Worm (Caenorhabditis elegans) whole organism, L1 larva: ENCODE data around the gene Y70C5A.4.

Experiments
- fkh-10 ChIP-seq: sonication (generic microtip); optimal IDR thresholded peaks from 2 replicates; lab custom pipeline; 2017; ENCODE audit warnings: missing biosample characterization, missing genetic modification reagents, missing genetic modification characterization
- fkh-8 ChIP-seq: sonication (generic microtip); optimal IDR thresholded peaks from 2 replicates; lab custom pipeline; 2016; ENCODE audit warnings: mild to moderate bottlenecking, missing genetic modification characterization, missing compliant biosample characterization
- fos-1 ChIP-seq: fragments of 150-350 bp; optimal IDR thresholded peaks from 2 replicates; lab custom pipeline; 2014; ENCODE audit warnings: missing biosample characterization, missing genetic modification characterization
- nhr-11 ChIP-seq: fragments of 150-350 bp; optimal IDR thresholded peaks from 2 replicates; lab custom pipeline; 2014; ENCODE audit warnings: missing biosample characterization, missing genetic modification characterization
- nhr-237 ChIP-seq: fragments of 150-350 bp; optimal IDR thresholded peaks from 2 replicates; lab custom pipeline; 2014; ENCODE audit warnings: missing biosample characterization, missing genetic modification characterization
- vab-15 ChIP-seq: sonication (generic microtip); optimal IDR thresholded peaks from 2 replicates; lab custom pipeline; 2017; ENCODE audit warnings: missing genotype, mild to moderate bottlenecking, missing genetic modification characterization, missing compliant biosample characterization

DNA sequence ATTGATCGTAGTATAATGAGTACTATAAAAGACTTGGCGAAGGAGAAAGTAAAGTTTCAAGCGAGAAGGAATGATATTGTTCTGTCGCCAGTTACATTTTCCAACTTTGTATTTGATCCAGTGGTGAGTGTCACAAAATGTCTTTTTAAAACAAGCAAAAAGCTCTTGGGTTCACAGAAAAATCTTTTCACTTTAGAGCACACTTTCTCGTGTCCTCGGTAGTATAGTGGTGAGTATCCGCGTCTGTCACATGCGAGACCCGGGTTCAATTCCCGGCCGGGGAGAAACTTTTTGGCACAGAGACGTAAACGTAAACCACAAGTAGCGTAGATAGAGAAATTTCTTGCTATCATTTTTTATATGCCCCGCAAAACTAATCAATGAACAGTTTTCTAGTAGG lies 22.8 kb downstream of the Y70C5A.4 start:
- TF ChIP-seq fkh-10 (GFP tag; lab: Kevin White, UChicago) (no peak), fkh-8 (tag; lab: Kevin White, UChicago) (no peak), vab-15 (tag; lab: Kevin White, UChicago) (no peak), fos-1 (tag; lab: Kevin White, UChicago) (no peak), nhr-237 (tag; lab: Kevin White, UChicago) (no peak), nhr-11 (tag; lab: Kevin White, UChicago) (no peak)
